Fruit fly (Drosophila melanogaster) Kc167 (cell line): Measurements from ENCODE around the gene CecA2.

Source experiments
- h ChIP-seq: fragments of >200 bp; optimal IDR thresholded peaks from 3 replicates; lab custom pipeline; 2018; ENCODE audit warnings: missing external identifiers
- insv ChIP-seq: fragments of >200 bp; optimal IDR thresholded peaks from 3 replicates; lab custom pipeline; 2018; ENCODE audit warnings: missing external identifiers
- psq ChIP-seq: fragments of >200 bp; optimal IDR thresholded peaks from 2 replicates; lab custom pipeline; 2017; ENCODE audit warnings: missing external identifiers

DNA sequence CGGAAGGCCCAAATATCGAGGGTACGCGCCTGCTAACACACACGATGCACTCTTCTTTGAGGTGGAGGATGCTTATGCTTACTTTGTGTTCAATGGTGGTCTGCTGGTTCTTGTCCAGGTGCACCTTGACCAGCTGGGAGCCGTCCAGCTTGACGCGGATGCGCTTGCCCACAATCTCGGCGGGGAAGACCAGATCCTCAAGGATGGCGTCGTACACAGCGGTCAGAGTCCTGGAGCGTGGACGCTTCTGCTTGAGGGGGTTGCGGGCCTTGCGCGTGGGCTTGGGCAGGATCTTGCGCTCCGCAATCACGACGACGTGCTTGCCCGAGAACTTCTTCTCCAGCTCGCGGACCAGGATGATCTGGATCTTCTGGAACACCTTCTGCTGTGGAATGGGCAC lies 3.9 kb upstream of the CecA2 start:
- TF ChIP-seq h (lab: Kevin White, UChicago) (no peak), insv (lab: Kevin White, UChicago) (no peak), psq (lab: Kevin White, UChicago) (no peak)
